Worm (Caenorhabditis elegans) whole organism, L4 larva: ENCODE data around the gene F23B2.10.

Experiments
- F37D6.2 ChIP-seq: sonication (generic microtip); optimal IDR thresholded peaks from 2 replicates; lab custom pipeline; 2016; ENCODE audit warnings: mild to moderate bottlenecking, missing genetic modification characterization, missing compliant biosample characterization
- F44E2.7 ChIP-seq: fragments of 200-800 bp; sonication (Bioruptor generic); IDR thresholded peaks from 2 replicates; pipeline ENCODE4 v2.1.2; 2022; ENCODE audit warnings: missing genetic modification characterization, missing compliant biosample characterization
- F49E8.2 ChIP-seq: sonication (generic microtip); optimal IDR thresholded peaks from 2 replicates; lab custom pipeline; 2016; ENCODE audit warnings: missing compliant biosample characterization, mild to moderate bottlenecking, missing genetic modification characterization, borderline replicate concordance
- T20F7.1 ChIP-seq: fragments of 200-800 bp; sonication (Bioruptor generic); optimal IDR thresholded peaks from 2 replicates; lab custom pipeline; 2018; ENCODE audit warnings: mild to moderate bottlenecking, missing genetic modification characterization, missing compliant biosample characterization
- Y5F2A.4 ChIP-seq: fragments of 200-800 bp; sonication (Bioruptor generic); optimal IDR thresholded peaks from 2 replicates; lab custom pipeline; 2018; ENCODE audit warnings: mild to moderate bottlenecking, missing genetic modification characterization, missing compliant biosample characterization
- ZK546.5 ChIP-seq, 2 experiments: sonication (generic microtip); optimal IDR thresholded peaks; 2 replicates each; lab custom pipeline; 2017; ENCODE audit warnings: missing biosample characterization in 2 of 2, missing genetic modification characterization in 2 of 2
- ama-1 ChIP-seq: fragments of 150-350 bp; optimal IDR thresholded peaks from 2 replicates; lab custom pipeline; 2014; ENCODE audit warnings: inconsistent platforms, mixed read lengths
- ceh-82 ChIP-seq: sonication (generic microtip); optimal IDR thresholded peaks from 2 replicates; lab custom pipeline; 2017; ENCODE audit warnings: missing biosample characterization, missing genetic modification characterization
- ces-1 ChIP-seq: fragments of 150-350 bp; sonication (generic microtip); optimal IDR thresholded peaks from 4 replicates; lab custom pipeline; 2014; ENCODE audit warnings: missing biosample characterization, missing genetic modification reagents, missing genetic modification characterization
- daf-16 ChIP-seq, 3 experiments: sonication (generic microtip); optimal IDR thresholded peaks; 2 replicates each; lab custom pipeline; 2016 to 2017; ENCODE audit warnings: missing genetic modification characterization in 3 of 3, missing genetic modification reagents in 3 of 3, mild to moderate bottlenecking in 2 of 3, missing compliant biosample characterization in 2 of 3, missing biosample characterization in 1 of 3, moderate library complexity in 1 of 3
- daf-8 ChIP-seq: fragments of 200-800 bp; sonication (Bioruptor generic); IDR thresholded peaks from 2 replicates; pipeline ENCODE4 v1.3.6; 2022; ENCODE audit warnings: missing genetic modification characterization, missing compliant biosample characterization
- dmd-6 ChIP-seq: fragments of 200-800 bp; sonication (Bioruptor generic); IDR thresholded peaks from 2 replicates; pipeline ENCODE4 v1.3.6; 2022; ENCODE audit warnings: missing genetic modification reagents, missing genetic modification characterization, missing compliant biosample characterization
- egl-43 ChIP-seq: fragments of 200-800 bp; sonication (Bioruptor generic); IDR thresholded peaks from 2 replicates; pipeline ENCODE4 v1.3.6; 2022; ENCODE audit warnings: missing genetic modification reagents, missing genetic modification characterization, missing compliant biosample characterization
- fkh-10 ChIP-seq: fragments of 150-350 bp; optimal IDR thresholded peaks from 2 replicates; lab custom pipeline; 2014; ENCODE audit warnings: missing biosample characterization, missing genetic modification reagents, missing genetic modification characterization
- fos-1 ChIP-seq: fragments of 150-350 bp; optimal IDR thresholded peaks from 2 replicates; lab custom pipeline; 2014; ENCODE audit warnings: missing biosample characterization, missing genetic modification characterization
- hmg-1.1 ChIP-seq: fragments of 200-800 bp; sonication (Bioruptor generic); IDR thresholded peaks from 2 replicates; pipeline ENCODE4 v1.3.6; 2022; ENCODE audit warnings: missing genetic modification reagents, missing genetic modification characterization, missing compliant biosample characterization
- jun-1 ChIP-seq: fragments of 150-350 bp; optimal IDR thresholded peaks from 2 replicates; lab custom pipeline; 2014; ENCODE audit warnings: missing biosample characterization, missing genetic modification reagents, missing genetic modification characterization
- lim-7 ChIP-seq: fragments of 200-800 bp; sonication (Bioruptor generic); IDR thresholded peaks from 2 replicates; pipeline ENCODE4 v1.3.6; 2022; ENCODE audit warnings: missing genetic modification characterization, missing compliant biosample characterization
- lin-1 ChIP-seq: fragments of 200-800 bp; sonication (Bioruptor generic); IDR thresholded peaks from 2 replicates; pipeline ENCODE4 v1.3.6; 2022; ENCODE audit warnings: missing genetic modification reagents, missing genetic modification characterization, missing compliant biosample characterization
- lin-13 ChIP-seq: fragments of 150-350 bp; optimal IDR thresholded peaks from 2 replicates; lab custom pipeline; 2014; ENCODE audit warnings: missing biosample characterization, missing genetic modification reagents, missing genetic modification characterization
- lin-15B ChIP-seq: fragments of 150-350 bp; sonication (generic microtip); optimal IDR thresholded peaks from 3 replicates; lab custom pipeline; 2014; ENCODE audit warnings: missing biosample characterization, missing genetic modification characterization
- lin-29 ChIP-seq: fragments of 200-800 bp; sonication (Bioruptor generic); IDR thresholded peaks from 2 replicates; pipeline ENCODE4 v1.3.6; 2022; ENCODE audit warnings: missing genetic modification reagents, missing genetic modification characterization, missing compliant biosample characterization
- lir-3 ChIP-seq: sonication (generic microtip); optimal IDR thresholded peaks from 2 replicates; lab custom pipeline; 2016; ENCODE audit warnings: mild to moderate bottlenecking, missing genetic modification characterization, missing compliant biosample characterization
- madf-9 ChIP-seq: fragments of 200-800 bp; sonication (Bioruptor generic); conservative IDR thresholded peaks from 2 replicates; pipeline ENCODE4 v1.3.6; 2022; ENCODE audit warnings: missing genetic modification reagents, missing genetic modification characterization, missing compliant biosample characterization
- mdt-29 ChIP-seq: fragments of 200-800 bp; sonication (Bioruptor generic); IDR thresholded peaks from 2 replicates; pipeline ENCODE4 v1.3.6; 2022; ENCODE audit warnings: missing genetic modification reagents, missing genetic modification characterization, missing compliant biosample characterization
- mep-1 ChIP-seq: fragments of 150-350 bp; sonication (generic microtip); optimal IDR thresholded peaks from 3 replicates; lab custom pipeline; 2014; ENCODE audit warnings: missing biosample characterization, missing genetic modification characterization
- mxl-3 ChIP-seq: fragments of 200-800 bp; sonication (Bioruptor generic); optimal IDR thresholded peaks from 2 replicates; lab custom pipeline; 2018; ENCODE audit warnings: mild to moderate bottlenecking, missing genetic modification characterization, missing compliant biosample characterization
- nhr-10 ChIP-seq: fragments of 150-350 bp; optimal IDR thresholded peaks from 2 replicates; lab custom pipeline; 2014; ENCODE audit warnings: missing biosample characterization, missing genetic modification characterization
- nhr-28 ChIP-seq: fragments of 150-350 bp; optimal IDR thresholded peaks from 2 replicates; lab custom pipeline; 2014; ENCODE audit warnings: missing biosample characterization, missing genetic modification characterization
- nhr-42 ChIP-seq: fragments of 200-800 bp; sonication (Bioruptor generic); IDR thresholded peaks from 2 replicates; pipeline ENCODE4 v1.3.6; 2022; ENCODE audit warnings: missing genetic modification characterization, missing compliant biosample characterization
- nhr-77 ChIP-seq: fragments of 150-350 bp; optimal IDR thresholded peaks from 2 replicates; lab custom pipeline; 2014; ENCODE audit warnings: missing biosample characterization, missing genetic modification characterization
- rbr-2 ChIP-seq: sonication (generic microtip); optimal IDR thresholded peaks from 2 replicates; lab custom pipeline; 2016; ENCODE audit warnings: missing genotype, missing genetic modification characterization, missing compliant biosample characterization
- saeg-2 ChIP-seq: fragments of 200-800 bp; sonication (Bioruptor generic); IDR thresholded peaks from 2 replicates; pipeline ENCODE4 v1.3.6; 2022; ENCODE audit warnings: missing genetic modification reagents, missing genetic modification characterization, missing compliant biosample characterization
- sdz-12 ChIP-seq: fragments of 200-800 bp; sonication (Bioruptor generic); optimal IDR thresholded peaks from 2 replicates; lab custom pipeline; 2018; ENCODE audit warnings: mild to moderate bottlenecking, missing genetic modification characterization, missing compliant biosample characterization
- spr-1 ChIP-seq: sonication (generic microtip); optimal IDR thresholded peaks from 2 replicates; lab custom pipeline; 2016; ENCODE audit warnings: mild to moderate bottlenecking, missing genetic modification characterization, missing compliant biosample characterization
- unc-130 ChIP-seq: sonication (generic microtip); optimal IDR thresholded peaks from 2 replicates; lab custom pipeline; 2016; ENCODE audit warnings: missing genetic modification reagents, missing genetic modification characterization, missing compliant biosample characterization
- unc-39 ChIP-seq: sonication (generic microtip); optimal IDR thresholded peaks from 2 replicates; lab custom pipeline; 2017; ENCODE audit warnings: missing biosample characterization, missing genetic modification characterization
- unc-62 ChIP-seq, 3 experiments: fragments of 150-350 bp in 1 of 3; sonication (generic microtip); optimal IDR thresholded peaks in 2 of 3; peaks in 1 of 3; 1 replicate in 1 of 3; 2 replicates in 2 of 3; lab custom pipeline; 2014 to 2017; ENCODE audit warnings: missing biosample characterization in 3 of 3, missing genetic modification characterization in 3 of 3, missing genetic modification reagents in 3 of 3, missing genotype in 1 of 3
- zip-11 ChIP-seq: fragments of 200-800 bp; sonication (Bioruptor generic); IDR thresholded peaks from 2 replicates; pipeline ENCODE4 v1.3.6; 2022; ENCODE audit warnings: missing genetic modification characterization, missing compliant biosample characterization

The F23B2.10 gene

DNA sequence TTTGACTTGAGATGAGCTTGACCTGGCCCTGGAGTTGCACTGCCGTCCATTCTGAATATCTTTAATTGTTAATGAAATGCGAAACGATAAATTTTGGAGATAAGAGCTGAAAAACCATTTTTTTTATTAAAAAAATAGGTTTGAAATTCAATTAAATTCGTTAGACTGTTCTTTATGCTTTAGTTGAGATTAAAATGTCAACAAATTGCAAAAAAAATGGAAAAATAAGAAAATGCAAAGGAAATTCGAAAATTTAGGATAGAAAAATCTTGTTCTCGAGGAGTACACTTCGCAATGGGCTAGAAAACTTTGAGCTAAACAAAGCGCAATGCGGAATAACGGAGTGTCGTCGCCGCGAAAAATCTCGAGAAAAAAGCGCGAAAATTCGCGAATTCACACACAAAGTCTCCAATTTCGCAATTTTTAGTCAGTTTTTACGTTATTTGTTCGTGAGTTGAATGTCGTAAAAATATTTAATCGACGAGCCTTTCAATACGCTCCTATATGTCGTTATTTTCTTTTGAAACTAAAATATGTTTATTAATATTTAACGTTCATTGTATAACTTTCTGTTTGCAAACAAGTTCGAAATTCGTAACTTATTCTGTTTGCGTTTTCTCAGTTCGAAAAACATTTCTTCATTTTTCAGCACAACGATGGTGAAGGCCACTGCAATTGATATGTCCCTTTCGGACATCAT, 7.2 kb downstream of the F23B2.10 start, which contains the start of the genes rpb-12 and aly-2 (continued):
- TF ChIP-seq fkh-10 (GFP tag; lab: Kevin White, UChicago): no peak
- TF ChIP-seq nhr-10 (tag; lab: Kevin White, UChicago): no peak
- TF ChIP-seq unc-62 (GFP tag; optimal IDR thresholded peaks at IDR 0.05 in 1 of 2; lab: Kevin White, UChicago): peak in 1 of 2 experiments; percentile 32
- TF ChIP-seq unc-62 (tag; optimal IDR thresholded peaks at IDR 0.05; lab: Kevin White, UChicago): no peak
- TF ChIP-seq Y5F2A.4: no peak
- TF ChIP-seq nhr-28 (tag; lab: Kevin White, UChicago): no peak
- TF ChIP-seq F44E2.7 (GFP tag; lab: Robert Waterston, UW): no peak
- TF ChIP-seq lim-7 (GFP tag; lab: Robert Waterston, UW): no peak
- TF ChIP-seq daf-8 (GFP tag; lab: Robert Waterston, UW): no peak
- TF ChIP-seq spr-1 (tag; lab: Kevin White, UChicago): no peak
- no peak for TF ChIP-seq F37D6.2
- no peak for TF ChIP-seq ceh-82 (tag; lab: Kevin White, UChicago)
- no peak for TF ChIP-seq dmd-6 (GFP tag; lab: Robert Waterston, UW)
- no peak for TF ChIP-seq saeg-2 (GFP tag; lab: Robert Waterston, UW)
- no peak for TF ChIP-seq zip-11 (GFP tag; lab: Robert Waterston, UW)
- TF ChIP-seq T20F7.1 (GFP tag; lab: Kevin White, UChicago): peak; percentile 99
- no peak for TF ChIP-seq lin-29 (GFP tag; lab: Robert Waterston, UW)
- TF ChIP-seq hmg-1.1 (GFP tag; lab: Robert Waterston, UW): no peak
- no peak for TF ChIP-seq rbr-2 (tag; lab: Kevin White, UChicago)
- TF ChIP-seq ces-1 (GFP tag; lab: Kevin White, UChicago): no peak
- no peak for TF ChIP-seq ama-1 (lab: Kevin White, UChicago)
- peak; percentile 48 for TF ChIP-seq unc-130 (GFP tag; lab: Kevin White, UChicago)
- no peak for TF ChIP-seq lin-1 (GFP tag; lab: Robert Waterston, UW)
- TF ChIP-seq nhr-77: no peak
- no peak for TF ChIP-seq fos-1 (tag; lab: Kevin White, UChicago)
- TF ChIP-seq jun-1 (tag; lab: Kevin White, UChicago): no peak
- TF ChIP-seq lin-13 (GFP tag; lab: Kevin White, UChicago): peak; percentile 39
- TF ChIP-seq mxl-3 (GFP tag; lab: Kevin White, UChicago): no peak
- TF ChIP-seq, all 104 proteins: peak for 10

DNA sequence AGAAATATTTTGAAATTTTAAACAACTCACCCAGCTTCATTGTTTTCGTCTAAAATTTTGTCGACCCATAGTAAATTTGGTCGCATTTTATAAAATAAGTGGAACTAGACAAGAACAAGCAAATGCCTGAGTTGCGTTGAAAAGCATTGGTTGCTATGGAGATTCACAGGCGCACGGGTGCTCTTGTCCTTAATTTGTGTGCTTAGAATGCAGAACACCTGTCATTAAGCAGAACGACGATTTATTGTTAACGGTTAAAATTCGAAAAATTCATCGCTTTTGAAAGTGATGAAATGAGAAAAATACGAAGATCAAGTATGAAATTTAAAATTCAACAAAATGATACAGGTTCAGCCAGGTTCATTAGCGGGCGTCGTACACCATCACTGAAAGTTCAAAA, 8.1 kb downstream of the F23B2.10 start, which contains the start of gene daf-10:
daf-10 (minus strand) TSS at position 101 of the 400 bp plus-strand sequence.
- TF ChIP-seq lin-29 (GFP tag; lab: Robert Waterston, UW): no peak
- TF ChIP-seq madf-9 (GFP tag; lab: Robert Waterston, UW): no peak
- TF ChIP-seq egl-43 (GFP tag; lab: Robert Waterston, UW): no peak
- TF ChIP-seq zip-11 (GFP tag; lab: Robert Waterston, UW): no peak
- TF ChIP-seq daf-16 (GFP tag; optimal IDR thresholded peaks at IDR 0.05; lab: Kevin White, UChicago): no peak
- TF ChIP-seq daf-16 (tag; optimal IDR thresholded peaks at IDR 0.05; lab: Kevin White, UChicago): no peak
- TF ChIP-seq lin-15B (tag; lab: Kevin White, UChicago): no peak
- TF ChIP-seq unc-39 (tag; lab: Kevin White, UChicago): no peak
- TF ChIP-seq F49E8.2: no peak
- no peak for TF ChIP-seq mdt-29 (GFP tag; lab: Robert Waterston, UW)
- TF ChIP-seq nhr-42: no peak
- TF ChIP-seq F44E2.7 (GFP tag; lab: Robert Waterston, UW): no peak
- TF ChIP-seq fkh-10 (GFP tag; lab: Kevin White, UChicago): no peak
- TF ChIP-seq mep-1 (tag; lab: Kevin White, UChicago): no peak
- no peak for TF ChIP-seq ZK546.5 (tag; optimal IDR thresholded peaks at IDR 0.05; lab: Kevin White, UChicago)
- TF ChIP-seq jun-1 (tag; lab: Kevin White, UChicago): no peak
- TF ChIP-seq sdz-12 (GFP tag; lab: Kevin White, UChicago): no peak
- TF ChIP-seq lir-3 (tag; lab: Kevin White, UChicago): no peak
